Worm (Caenorhabditis elegans) whole organism, early embryonic: ENCODE data around the gene str-48.

Experiments used
- B0310.2 ChIP-seq: sonication (generic microtip); optimal IDR thresholded peaks from 2 replicates; lab custom pipeline; 2016; ENCODE audit warnings: mild to moderate bottlenecking, missing genetic modification characterization, missing compliant biosample characterization
- F13C5.2 ChIP-seq: sonication (generic microtip); optimal IDR thresholded peaks from 2 replicates; lab custom pipeline; 2017; ENCODE audit warnings: mild to moderate bottlenecking, missing genetic modification characterization, inconsistent platforms, missing compliant biosample characterization
- aly-1 ChIP-seq: sonication (generic microtip); optimal IDR thresholded peaks from 2 replicates; lab custom pipeline; 2016; ENCODE audit warnings: missing genetic modification characterization, missing compliant biosample characterization
- ama-1 ChIP-seq: fragments of 150-350 bp; optimal IDR thresholded peaks from 2 replicates; lab custom pipeline; 2014
- ceh-13 ChIP-seq: fragments of 200-800 bp; sonication (Bioruptor generic); optimal IDR thresholded peaks from 2 replicates; lab custom pipeline; 2018; ENCODE audit warnings: mild to moderate bottlenecking, missing genetic modification characterization, missing compliant biosample characterization
- ceh-36 ChIP-seq: sonication (generic microtip); optimal IDR thresholded peaks from 2 replicates; lab custom pipeline; 2016; ENCODE audit warnings: missing genetic modification characterization, inconsistent platforms, missing compliant biosample characterization
- ets-7 ChIP-seq: sonication (generic microtip); optimal IDR thresholded peaks from 2 replicates; lab custom pipeline; 2016; ENCODE audit warnings: missing genotype, missing genetic modification characterization, missing compliant biosample characterization
- flt-1 ChIP-seq: fragments of 200-800 bp; sonication (Bioruptor generic); IDR thresholded peaks from 2 replicates; pipeline ENCODE4 v1.3.6; 2022; ENCODE audit warnings: missing genetic modification characterization, missing compliant biosample characterization
- hmbx-1 ChIP-seq: sonication (generic microtip); optimal IDR thresholded peaks from 2 replicates; lab custom pipeline; 2016; ENCODE audit warnings: mild to moderate bottlenecking, missing genetic modification characterization, missing compliant biosample characterization
- hmg-4 ChIP-seq: fragments of 200-800 bp; sonication (Bioruptor generic); optimal IDR thresholded peaks from 2 replicates; lab custom pipeline; 2018; ENCODE audit warnings: mild to moderate bottlenecking, missing genetic modification characterization, missing compliant biosample characterization
- hnd-1 ChIP-seq: sonication (generic microtip); optimal IDR thresholded peaks from 2 replicates; lab custom pipeline; 2016; ENCODE audit warnings: missing genetic modification characterization, missing compliant biosample characterization
- pes-1 ChIP-seq: fragments of 200-800 bp; sonication (Bioruptor generic); IDR thresholded peaks from 2 replicates; pipeline ENCODE4 v1.3.6; 2022; ENCODE audit warnings: missing genetic modification reagents, missing genetic modification characterization, missing compliant biosample characterization
- scrt-1 ChIP-seq: fragments of 200-800 bp; sonication (Bioruptor generic); IDR thresholded peaks from 2 replicates; pipeline ENCODE4 v1.3.6; 2022; ENCODE audit warnings: missing genetic modification characterization, missing compliant biosample characterization
- sea-1 ChIP-seq: fragments of 200-800 bp; sonication (Bioruptor generic); conservative IDR thresholded peaks from 2 replicates; pipeline ENCODE4 v1.3.6; 2022; ENCODE audit warnings: missing genetic modification characterization, missing compliant biosample characterization
- tbx-11 ChIP-seq: fragments of 200-800 bp; sonication (Bioruptor generic); IDR thresholded peaks from 2 replicates; pipeline ENCODE4 v1.3.6; 2022; ENCODE audit warnings: missing genetic modification characterization, missing compliant biosample characterization
- tbx-37 ChIP-seq: fragments of 200-800 bp; sonication (Bioruptor generic); conservative IDR thresholded peaks from 2 replicates; pipeline ENCODE4 v1.3.6; 2022; ENCODE audit warnings: missing genetic modification reagents, missing genetic modification characterization, missing compliant biosample characterization
- tra-4 ChIP-seq: sonication (generic microtip); optimal IDR thresholded peaks from 2 replicates; lab custom pipeline; 2017; ENCODE audit warnings: missing genetic modification characterization, missing compliant biosample characterization

str-48 gene

DNA sequence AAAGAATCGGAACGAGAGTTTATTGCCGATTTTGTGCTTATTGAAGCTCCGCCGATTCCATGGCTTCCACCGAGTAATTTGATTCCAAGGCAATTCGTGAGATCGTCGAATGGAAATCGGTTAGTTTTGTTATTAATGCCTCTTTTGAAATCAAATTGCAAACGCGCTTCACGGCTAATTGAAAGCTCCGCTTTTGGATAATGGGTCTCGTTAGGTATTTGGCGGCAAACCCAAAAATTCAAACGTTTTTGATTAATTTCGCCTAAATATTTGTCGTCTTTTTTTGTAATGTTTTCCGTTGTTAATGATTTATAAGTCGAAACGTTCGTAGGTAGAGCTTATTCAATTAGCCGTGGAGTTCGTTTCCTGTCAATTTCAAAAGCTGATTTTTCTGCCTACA lies 37.8 kb downstream of the str-48 start:
- TF ChIP-seq scrt-1 (GFP tag; lab: Robert Waterston, UW) (no peak), hnd-1 (tag; lab: Kevin White, UChicago) (no peak), ceh-36 (tag; lab: Kevin White, UChicago) (no peak), ets-7 (tag; lab: Kevin White, UChicago) (no peak), flt-1 (no peak), tbx-37 (GFP tag; lab: Robert Waterston, UW) (no peak), tra-4 (tag; lab: Kevin White, UChicago) (no peak), ceh-13 (GFP tag; lab: Kevin White, UChicago) (no peak)

DNA sequence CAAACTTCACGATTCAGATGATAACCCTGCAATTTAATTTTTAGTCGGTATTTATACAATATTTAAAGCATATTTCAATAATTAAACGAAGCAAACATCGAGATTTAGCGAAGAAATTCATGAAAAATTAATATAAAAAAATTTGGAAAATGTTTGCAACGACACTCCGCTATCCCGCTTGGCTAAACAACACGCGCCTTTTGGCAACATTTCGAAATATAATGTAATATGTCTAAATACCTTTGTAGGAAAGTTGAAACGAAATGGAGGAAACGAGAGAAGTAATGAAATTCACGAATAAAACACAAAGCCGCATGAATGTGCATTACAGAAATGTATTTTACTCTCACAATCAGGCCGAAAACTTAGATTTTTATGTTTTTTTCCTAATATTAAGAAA lies 43.9 kb downstream of the str-48 start, which contains the start of gene rpc-1:
rpc-1 (minus strand) TSS at position 26 of the 400 bp plus-strand sequence.
- TF ChIP-seq F13C5.2 (tag; lab: Kevin White, UChicago) = peak; percentile 3
- TF ChIP-seq ceh-13 (GFP tag; lab: Kevin White, UChicago) = no peak

ce11 chrIV:7166553-7166952 lies 44.7 kb downstream of the str-48 start, which contains the start of gene C42D4.18:
Gene C42D4.18 (plus strand): TSS chrIV:7166783.
- TF ChIP-seq ceh-36 (tag; lab: Kevin White, UChicago) (no peak), tra-4 (tag; lab: Kevin White, UChicago) (no peak), scrt-1 (GFP tag; lab: Robert Waterston, UW) (no peak), tbx-37 (GFP tag; lab: Robert Waterston, UW) (no peak), hmbx-1 (no peak), F13C5.2 (tag; lab: Kevin White, UChicago) (no peak), ceh-13 (GFP tag; lab: Kevin White, UChicago) (no peak), B0310.2 (tag; lab: Kevin White, UChicago) (no peak), hnd-1 (tag; lab: Kevin White, UChicago) (no peak), pes-1 (GFP tag; lab: Robert Waterston, UW) (no peak), ets-7 (tag; lab: Kevin White, UChicago) (no peak), hmg-4 (GFP tag; lab: Kevin White, UChicago) (no peak), aly-1 (tag; lab: Kevin White, UChicago) (no peak), sea-1 (GFP tag; lab: Robert Waterston, UW) (no peak), flt-1 (no peak)

DNA sequence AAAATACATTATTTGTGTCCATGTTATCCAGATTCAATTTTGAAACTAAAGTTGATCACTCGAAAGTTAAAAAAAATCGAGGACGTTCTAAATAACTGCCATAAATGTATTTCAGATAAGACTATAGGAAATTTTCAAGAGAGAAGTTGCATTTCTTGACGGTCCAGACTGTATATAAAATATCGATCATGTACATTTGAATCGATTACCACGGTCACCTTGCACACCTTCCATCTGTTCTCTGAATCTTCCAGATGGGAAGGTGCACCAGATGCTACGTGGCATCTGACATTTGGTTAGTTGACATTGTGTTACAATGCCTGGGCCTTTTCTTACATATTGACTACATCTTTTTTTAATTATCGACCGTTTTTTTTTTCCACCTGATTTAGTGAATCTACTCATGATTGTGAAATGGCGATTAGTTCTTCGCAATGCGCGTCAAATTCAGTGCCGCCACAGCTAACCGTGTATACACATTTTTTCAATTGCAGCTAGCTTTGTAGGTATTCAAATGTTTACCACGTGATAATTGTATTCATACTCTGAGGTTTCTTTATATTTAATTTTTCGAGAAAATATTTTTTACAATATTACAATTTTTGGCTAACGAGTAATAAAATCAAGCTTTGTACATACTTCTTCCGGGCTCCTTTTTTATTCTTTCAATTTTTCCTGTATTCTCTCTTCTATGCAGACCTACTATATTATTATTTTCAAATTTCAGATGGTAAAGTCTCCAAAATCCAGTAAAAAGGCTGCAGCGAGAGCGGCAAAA lies 46.4 kb downstream of the str-48 start, which contains the start of gene skr-16:
skr-16 (plus strand) TSS at position 728 of the 778 bp plus-strand sequence.
- no peak for TF ChIP-seq F13C5.2 (tag; lab: Kevin White, UChicago)
- no peak for TF ChIP-seq ceh-13 (GFP tag; lab: Kevin White, UChicago)
- TF ChIP-seq tbx-11 (GFP tag; lab: Robert Waterston, UW) = no peak

DNA sequence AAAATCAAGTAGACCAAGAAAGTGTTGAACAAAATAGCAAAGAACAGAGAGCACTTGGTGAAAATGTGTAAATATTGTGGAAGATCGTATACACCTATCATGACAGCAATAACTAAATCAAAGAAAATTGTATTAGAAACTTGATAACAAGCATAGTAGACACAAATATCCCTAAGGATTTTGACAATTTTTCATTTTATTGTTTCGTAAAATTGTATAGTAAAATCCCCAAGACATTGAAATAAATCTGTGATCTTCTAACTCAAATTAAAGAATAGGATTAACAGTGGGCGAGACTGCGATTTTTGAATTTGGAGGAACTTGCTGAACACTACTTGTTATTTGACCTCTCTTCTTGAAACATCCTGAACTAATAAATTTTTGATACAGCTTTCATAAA lies 49.4 kb downstream of the str-48 start, which contains the start of gene str-220:
str-220 (minus strand) TSS at position 101 of the 400 bp plus-strand sequence.
- TF ChIP-seq B0310.2 (tag; lab: Kevin White, UChicago) (no peak), tbx-11 (GFP tag; lab: Robert Waterston, UW) (no peak), ama-1 (no peak), ceh-36 (tag; lab: Kevin White, UChicago) (no peak)

ce11 chrIV:7173489-7173888 lies 51.7 kb downstream of the str-48 start, which contains the start of gene str-1:
Gene str-1 (plus strand): TSS chrIV:7173789.
- TF ChIP-seq pes-1 (GFP tag; lab: Robert Waterston, UW) = no peak
- no peak for TF ChIP-seq ceh-36 (tag; lab: Kevin White, UChicago)
- no peak for TF ChIP-seq tbx-37 (GFP tag; lab: Robert Waterston, UW)
- TF ChIP-seq sea-1 (GFP tag; lab: Robert Waterston, UW) = no peak
- no peak for TF ChIP-seq scrt-1 (GFP tag; lab: Robert Waterston, UW)
- no peak for TF ChIP-seq hmbx-1
- TF ChIP-seq tbx-11 (GFP tag; lab: Robert Waterston, UW) = no peak
- TF ChIP-seq hmg-4 (GFP tag; lab: Kevin White, UChicago) = no peak
- TF ChIP-seq tra-4 (tag; lab: Kevin White, UChicago) = no peak
- no peak for TF ChIP-seq F13C5.2 (tag; lab: Kevin White, UChicago)
- TF ChIP-seq ama-1 = no peak
- TF ChIP-seq ceh-13 (GFP tag; lab: Kevin White, UChicago) = no peak
- TF ChIP-seq aly-1 (tag; lab: Kevin White, UChicago) = no peak
- no peak for TF ChIP-seq B0310.2 (tag; lab: Kevin White, UChicago)
- no peak for TF ChIP-seq ets-7 (tag; lab: Kevin White, UChicago)
- no peak for TF ChIP-seq flt-1
